Fruit fly (Drosophila melanogaster) whole organism, embryonic: Measurements from ENCODE around the gene CG5641.

Experiments used
- Atf6 ChIP-seq: fragments of 200-800 bp; sonication (Bioruptor generic); IDR thresholded peaks from 2 replicates; pipeline ENCODE4 v1.3.6; 2022; ENCODE audit warnings: missing biosample characterization, missing genetic modification characterization
- B-H2 ChIP-seq: fragments of 200-800 bp; sonication (Bioruptor generic); optimal IDR thresholded peaks from 2 replicates; lab custom pipeline; 2018; ENCODE audit warnings: missing biosample characterization, mild to moderate bottlenecking, missing genetic modification characterization
- Bgb ChIP-seq: fragments of 200-800 bp; sonication (Bioruptor generic); IDR thresholded peaks from 2 replicates; pipeline ENCODE4 v1.3.6; 2022; ENCODE audit warnings: missing biosample characterization, missing genetic modification characterization; ENCODE audit not compliant: partially characterized antibody
- CG10267 ChIP-seq: fragments of 200-800 bp; sonication (Bioruptor generic); optimal IDR thresholded peaks from 2 replicates; lab custom pipeline; 2018; ENCODE audit warnings: missing biosample characterization, mild to moderate bottlenecking, missing genetic modification characterization, moderate library complexity
- CG11093 ChIP-seq: fragments of 200-800 bp; sonication (Bioruptor generic); IDR thresholded peaks from 3 replicates; pipeline ENCODE4 v1.3.6; 2022; ENCODE audit warnings: missing biosample characterization, missing genetic modification characterization
- CG11696 ChIP-seq: fragments of 200-800 bp; sonication (Bioruptor generic); IDR thresholded peaks from 2 replicates; pipeline ENCODE4 v1.3.6; 2022; ENCODE audit warnings: missing biosample characterization, missing genetic modification characterization
- CG12299 ChIP-seq: fragments of 200-800 bp; sonication (Bioruptor generic); optimal IDR thresholded peaks from 2 replicates; lab custom pipeline; 2018; ENCODE audit warnings: missing biosample characterization, mild to moderate bottlenecking, missing genetic modification characterization
- CG12769 ChIP-seq: fragments of 200-800 bp; sonication (Bioruptor generic); optimal IDR thresholded peaks from 2 replicates; lab custom pipeline; 2019; ENCODE audit warnings: missing biosample characterization, mild to moderate bottlenecking, missing genetic modification characterization, moderate library complexity
- CG13287 ChIP-seq: fragments of 200-800 bp; sonication (Bioruptor generic); IDR thresholded peaks from 2 replicates; pipeline ENCODE4 v1.3.6; 2022; ENCODE audit warnings: missing biosample characterization, missing genetic modification characterization; ENCODE audit not compliant: partially characterized antibody
- CG13894 ChIP-seq: fragments of 200-800 bp; sonication (Bioruptor generic); optimal IDR thresholded peaks from 3 replicates; lab custom pipeline; 2018; ENCODE audit warnings: missing biosample characterization, mild to moderate bottlenecking, missing genetic modification characterization, moderate library complexity
- CG14667 ChIP-seq: fragments of 200-800 bp; sonication (Bioruptor generic); IDR thresholded peaks from 2 replicates; pipeline ENCODE4 v1.3.6; 2022; ENCODE audit warnings: missing biosample characterization, missing genetic modification characterization
- CG14860 ChIP-seq: fragments of 200-800 bp; sonication (Bioruptor generic); IDR thresholded peaks from 3 replicates; pipeline ENCODE4 v1.3.6; 2022; ENCODE audit warnings: missing biosample characterization, missing genetic modification characterization; ENCODE audit not compliant: partially characterized antibody
- CG1603 ChIP-seq: fragments of 200-800 bp; sonication (Bioruptor generic); optimal IDR thresholded peaks from 2 replicates; lab custom pipeline; 2019; ENCODE audit warnings: missing biosample characterization, mild to moderate bottlenecking, missing genetic modification characterization, moderate library complexity
- CG2116 ChIP-seq: fragments of 200-800 bp; sonication (Bioruptor generic); optimal IDR thresholded peaks from 3 replicates; lab custom pipeline; 2018; ENCODE audit warnings: missing biosample characterization, mild to moderate bottlenecking, missing genetic modification characterization
- CG31224 ChIP-seq: fragments of 200-800 bp; sonication (Bioruptor generic); IDR thresholded peaks from 2 replicates; pipeline ENCODE4 v1.3.6; 2022; ENCODE audit warnings: missing biosample characterization, missing genetic modification characterization
- CG4424 ChIP-seq: fragments of 200-800 bp; sonication (Bioruptor generic); optimal IDR thresholded peaks from 3 replicates; lab custom pipeline; 2016; ENCODE audit warnings: missing biosample characterization, missing genetic modification characterization
- CG6654 ChIP-seq: fragments of 200-800 bp; sonication (Bioruptor generic); optimal IDR thresholded peaks from 2 replicates; lab custom pipeline; 2017; ENCODE audit warnings: missing biosample characterization, mild to moderate bottlenecking, missing genetic modification characterization
- CG6683 ChIP-seq: fragments of 200-800 bp; sonication (Bioruptor generic); optimal IDR thresholded peaks from 2 replicates; lab custom pipeline; 2017; ENCODE audit warnings: missing biosample characterization, mild to moderate bottlenecking, missing genetic modification characterization, missing genetic modification reagents
- CG6791 ChIP-seq: fragments of 200-800 bp; sonication (Bioruptor generic); IDR thresholded peaks from 3 replicates; pipeline ENCODE4 v1.3.6; 2022; ENCODE audit warnings: missing biosample characterization, missing genetic modification characterization; ENCODE audit not compliant: partially characterized antibody
- CG7271 ChIP-seq: fragments of 200-800 bp; sonication (Bioruptor generic); optimal IDR thresholded peaks from 2 replicates; lab custom pipeline; 2018; ENCODE audit warnings: missing biosample characterization, mild to moderate bottlenecking, missing genetic modification characterization, moderate library complexity
- CG7987 ChIP-seq: fragments of 200-800 bp; sonication (Bioruptor generic); optimal IDR thresholded peaks from 2 replicates; lab custom pipeline; 2018; ENCODE audit warnings: missing biosample characterization, mild to moderate bottlenecking, missing genetic modification characterization, moderate library complexity
- CG9797 ChIP-seq: fragments of 200-800 bp; sonication (Bioruptor generic); optimal IDR thresholded peaks from 3 replicates; lab custom pipeline; 2018; ENCODE audit warnings: missing biosample characterization, mild to moderate bottlenecking, missing genetic modification characterization
- Dp ChIP-seq: fragments of 200-800 bp; sonication (Bioruptor generic); optimal IDR thresholded peaks from 2 replicates; lab custom pipeline; 2018; ENCODE audit warnings: missing biosample characterization, mild to moderate bottlenecking, missing genetic modification characterization, moderate library complexity
- Dref ChIP-seq: fragments of 200-800 bp; sonication (Bioruptor generic); IDR thresholded peaks from 2 replicates; pipeline ENCODE4 v1.3.6; 2022; ENCODE audit warnings: missing biosample characterization, missing genetic modification characterization
- ERR ChIP-seq: fragments of 200-800 bp; sonication (Bioruptor generic); optimal IDR thresholded peaks from 2 replicates; lab custom pipeline; 2016; ENCODE audit warnings: missing biosample characterization, missing genetic modification characterization
- Lhr ChIP-seq: fragments of 200-800 bp; sonication (Bioruptor generic); optimal IDR thresholded peaks from 3 replicates; lab custom pipeline; 2017; ENCODE audit warnings: mild to moderate bottlenecking, missing biosample characterization, missing genetic modification reagents, missing genetic modification characterization
- Max ChIP-seq: fragments of 200-800 bp; sonication (Bioruptor generic); optimal IDR thresholded peaks from 2 replicates; lab custom pipeline; 2016; ENCODE audit warnings: missing biosample characterization, mild to moderate bottlenecking, missing genetic modification characterization
- Med ChIP-seq: fragments of 200-800 bp; sonication (Bioruptor generic); peaks from one replicate; lab custom pipeline; 2016; ENCODE audit warnings: missing biosample characterization, missing genetic modification characterization, mild to moderate bottlenecking, inconsistent platforms, moderate library complexity
- Nf-YC ChIP-seq: fragments of 200-800 bp; optimal IDR thresholded peaks from 3 replicates; lab custom pipeline; 2019; ENCODE audit warnings: missing biosample characterization, mild to moderate bottlenecking, missing genetic modification characterization, moderate library complexity
- PHDP ChIP-seq: fragments of 200-800 bp; sonication (Bioruptor generic); optimal IDR thresholded peaks from 3 replicates; lab custom pipeline; 2018; ENCODE audit warnings: missing biosample characterization, mild to moderate bottlenecking, missing genetic modification characterization, moderate library complexity
- Ravus ChIP-seq: fragments of 200-800 bp; sonication (Bioruptor generic); IDR thresholded peaks from 2 replicates; pipeline ENCODE4 v1.3.6; 2022; ENCODE audit warnings: missing biosample characterization, missing genetic modification characterization
- Sry-δ ChIP-seq: fragments of 200-800 bp; sonication (Bioruptor generic); optimal IDR thresholded peaks from 2 replicates; lab custom pipeline; 2016; ENCODE audit warnings: missing biosample characterization, missing genetic modification characterization
- Xrp1 ChIP-seq: fragments of 200-800 bp; sonication (Bioruptor generic); IDR thresholded peaks from 2 replicates; pipeline ENCODE4 v1.3.6; 2022; ENCODE audit warnings: missing biosample characterization, missing genetic modification characterization
- ap ChIP-seq: fragments of 200-800 bp; sonication (Bioruptor generic); IDR thresholded peaks from 2 replicates; pipeline ENCODE4 v1.3.6; 2022; ENCODE audit warnings: missing biosample characterization, missing genetic modification characterization
- ase ChIP-seq: fragments of 200-800 bp; sonication (Bioruptor generic); IDR thresholded peaks from 3 replicates; pipeline ENCODE4 v1.3.6; 2022; ENCODE audit warnings: missing biosample characterization, missing genetic modification characterization
- az2 ChIP-seq: fragments of 200-800 bp; sonication (Bioruptor generic); optimal IDR thresholded peaks from 3 replicates; lab custom pipeline; 2016; ENCODE audit warnings: missing biosample characterization, missing genetic modification characterization
- bbx ChIP-seq: fragments of 200-800 bp; sonication (Bioruptor generic); IDR thresholded peaks from 2 replicates; pipeline ENCODE4 v1.3.6; 2022; ENCODE audit warnings: missing biosample characterization, missing genetic modification characterization; ENCODE audit not compliant: partially characterized antibody
- bowl ChIP-seq: fragments of 200-800 bp; sonication (Bioruptor generic); IDR thresholded peaks from 2 replicates; pipeline ENCODE4 v1.3.6; 2022; ENCODE audit warnings: missing biosample characterization, missing genetic modification characterization
- corto ChIP-seq: fragments of 200-800 bp; sonication (Bioruptor generic); optimal IDR thresholded peaks from 2 replicates; lab custom pipeline; 2016; ENCODE audit warnings: missing biosample characterization, mild to moderate bottlenecking, missing genetic modification characterization, moderate library complexity
- crp ChIP-seq, 2 experiments: fragments of 200-800 bp; sonication (Bioruptor generic); optimal IDR thresholded peaks; 2 replicates in 1 of 2; 3 replicates in 1 of 2; lab custom pipeline; 2017; ENCODE audit warnings: missing biosample characterization in 2 of 2, missing genetic modification characterization in 2 of 2, mild to moderate bottlenecking in 1 of 2, moderate library complexity in 1 of 2
- fu2 ChIP-seq: fragments of 200-800 bp; sonication (Bioruptor generic); optimal IDR thresholded peaks from 2 replicates; lab custom pipeline; 2016; ENCODE audit warnings: missing biosample characterization, missing genetic modification characterization
- hbn ChIP-seq: fragments of 200-800 bp; sonication (Bioruptor generic); IDR thresholded peaks from 2 replicates; pipeline ENCODE4 v1.3.6; 2022; ENCODE audit warnings: missing biosample characterization, missing genetic modification characterization; ENCODE audit not compliant: partially characterized antibody
- jing ChIP-seq: fragments of 200-800 bp; sonication (Bioruptor generic); optimal IDR thresholded peaks from 2 replicates; lab custom pipeline; 2018; ENCODE audit warnings: missing biosample characterization, mild to moderate bottlenecking, missing genetic modification characterization
- kay ChIP-seq: fragments of 200-800 bp; sonication (Bioruptor generic); optimal IDR thresholded peaks from 2 replicates; lab custom pipeline; 2016; ENCODE audit warnings: missing biosample characterization, missing genetic modification characterization
- sens ChIP-seq: fragments of 200-800 bp; sonication (Bioruptor generic); peaks from one replicate; lab custom pipeline; 2016; ENCODE audit warnings: missing biosample characterization, missing genetic modification characterization
- sna ChIP-seq: fragments of 200-800 bp; sonication (Bioruptor generic); IDR thresholded peaks from 2 replicates; pipeline ENCODE4 v1.3.6; 2022; ENCODE audit warnings: missing biosample characterization, missing genetic modification characterization; ENCODE audit not compliant: partially characterized antibody
- tin ChIP-seq: fragments of 200-800 bp; sonication (Bioruptor generic); optimal IDR thresholded peaks from 3 replicates; lab custom pipeline; 2016; ENCODE audit warnings: missing biosample characterization, missing genetic modification characterization
- toy ChIP-seq: fragments of 200-800 bp; sonication (Bioruptor generic); IDR thresholded peaks from 2 replicates; pipeline ENCODE4 v1.3.6; 2022; ENCODE audit warnings: missing biosample characterization, missing genetic modification characterization
- twi ChIP-seq: fragments of 200-800 bp; optimal IDR thresholded peaks from 2 replicates; lab custom pipeline; 2019; ENCODE audit warnings: missing biosample characterization, mild to moderate bottlenecking, missing genetic modification characterization, moderate library complexity
- unc-4 ChIP-seq: fragments of 200-800 bp; sonication (Bioruptor generic); IDR thresholded peaks from 2 replicates; pipeline ENCODE4 v1.3.6; 2022; ENCODE audit warnings: missing biosample characterization, missing genetic modification characterization; ENCODE audit not compliant: partially characterized antibody

The CG5641 gene

dm6 chr3R:12408160-12408559, 20.9 kb downstream of the CG5641 start, which contains the start of gene CG5196 (continued):
- peak; percentile 49 for TF ChIP-seq Lhr (GFP tag; lab: Kevin White, UChicago)
- no peak for TF ChIP-seq CG4424 (GFP tag; lab: Kevin White, UChicago)
- peak; percentile 4 for TF ChIP-seq Max
- no peak for TF ChIP-seq CG14667 (GFP tag; lab: Robert Waterston, UW)
- no peak for TF ChIP-seq twi (tag; lab: Kevin White, UChicago)
- TF ChIP-seq Dref (GFP tag; lab: Robert Waterston, UW), result peak; percentile 93
- no peak for TF ChIP-seq tin (GFP tag; lab: Kevin White, UChicago)
- TF ChIP-seq PHDP, result peak; percentile 40
- TF ChIP-seq Xrp1, result 0 out of 2 replicates have a peak, but pooled peaks have one; percentile 12
- peak; percentile 31 for TF ChIP-seq Nf-YC (tag; lab: Kevin White, UChicago)
- TF ChIP-seq CG6654 (GFP tag; lab: Kevin White, UChicago), result peak; percentile 95
- peak; percentile 84 for TF ChIP-seq CG13287 (GFP tag; lab: Robert Waterston, UW)
- TF ChIP-seq CG2116 (GFP tag; lab: Kevin White, UChicago), result peak; percentile 73
- TF ChIP-seq jing (GFP tag; lab: Kevin White, UChicago), result no peak
- TF ChIP-seq toy (GFP tag; lab: Robert Waterston, UW), result no peak
- TF ChIP-seq Bgb (GFP tag; lab: Robert Waterston, UW), result peak; percentile 84
- no peak for TF ChIP-seq Ravus (GFP tag; lab: Robert Waterston, UW)
- peak; percentile 51 for TF ChIP-seq B-H2
- TF ChIP-seq CG11093, result no peak
- TF ChIP-seq kay, result no peak
- peak; percentile 73 for TF ChIP-seq unc-4 (GFP tag; lab: Robert Waterston, UW)
- no peak for TF ChIP-seq ap (GFP tag; lab: Robert Waterston, UW)
- peak; percentile 17; the same call in 1 of the 2 replicates for TF ChIP-seq hbn (GFP tag; lab: Robert Waterston, UW)
- peak; percentile 25 for TF ChIP-seq CG7987 (GFP tag; lab: Kevin White, UChicago)
- no peak for TF ChIP-seq CG12769
- peak; percentile 77 for TF ChIP-seq bbx (GFP tag; lab: Robert Waterston, UW)
- TF ChIP-seq CG6791, result peak; percentile 79
- no peak for TF ChIP-seq CG7271 (tag; lab: Kevin White, UChicago)
- TF ChIP-seq CG9797, result peak; percentile 88
- TF ChIP-seq CG11696 (GFP tag; lab: Robert Waterston, UW), result no peak
- no peak for TF ChIP-seq az2 (GFP tag; lab: Kevin White, UChicago)
- no peak for TF ChIP-seq corto
- peak; percentile 62 for TF ChIP-seq CG10267 (tag; lab: Kevin White, UChicago)
- TF ChIP-seq CG12299 (tag; lab: Kevin White, UChicago), result peak; percentile 24
- no peak for TF ChIP-seq ase (GFP tag; lab: Robert Waterston, UW)
- TF ChIP-seq bowl (GFP tag; lab: Robert Waterston, UW), result no peak
- TF ChIP-seq fu2 (GFP tag; lab: Kevin White, UChicago), result no peak
- peak; percentile 27; the same call in 2 of the 3 replicates for TF ChIP-seq CG14860 (GFP tag; lab: Robert Waterston, UW)
- TF ChIP-seq Sry-δ (GFP tag; lab: Kevin White, UChicago), result peak; percentile 56
- no peak for TF ChIP-seq ERR (GFP tag; lab: Kevin White, UChicago)
- peak; percentile 80 for TF ChIP-seq Dp (GFP tag; lab: Kevin White, UChicago)
- TF ChIP-seq CG13894, result peak; percentile 51
- TF ChIP-seq CG6683 (GFP tag; lab: Kevin White, UChicago), result no peak
- TF ChIP-seq sna (GFP tag; lab: Robert Waterston, UW), result peak; percentile 60
- no peak for TF ChIP-seq sens (GFP tag; lab: Kevin White, UChicago)
- no peak for TF ChIP-seq CG31224 (GFP tag; lab: Robert Waterston, UW)
- TF ChIP-seq crp (GFP tag; optimal IDR thresholded peaks at IDR 0.05; lab: Kevin White, UChicago), result no peak
- TF ChIP-seq Atf6 (GFP tag; lab: Robert Waterston, UW), result no peak
- TF ChIP-seq CG1603 (tag; lab: Kevin White, UChicago), result peak; percentile 76
- peak; percentile 49 for TF ChIP-seq Med (GFP tag; lab: Kevin White, UChicago)
